Fruit fly (Drosophila melanogaster) S2 (cell line): ENCODE measurements around the gene CG12259.
"Not testable (repeated sequence)": the region's sequence is repeated elsewhere in the genome, so short reads cannot be mapped to it uniquely, and the experiment has no call there.

Source experiments
- CG8478 ChIP-seq: fragments of >200 bp; optimal IDR thresholded peaks from 2 replicates; lab custom pipeline; 2018
- CTCF ChIP-seq, 2 experiments: fragments of >200 bp; optimal IDR thresholded peaks; 2 replicates each; lab custom pipeline; 2018

DNA sequence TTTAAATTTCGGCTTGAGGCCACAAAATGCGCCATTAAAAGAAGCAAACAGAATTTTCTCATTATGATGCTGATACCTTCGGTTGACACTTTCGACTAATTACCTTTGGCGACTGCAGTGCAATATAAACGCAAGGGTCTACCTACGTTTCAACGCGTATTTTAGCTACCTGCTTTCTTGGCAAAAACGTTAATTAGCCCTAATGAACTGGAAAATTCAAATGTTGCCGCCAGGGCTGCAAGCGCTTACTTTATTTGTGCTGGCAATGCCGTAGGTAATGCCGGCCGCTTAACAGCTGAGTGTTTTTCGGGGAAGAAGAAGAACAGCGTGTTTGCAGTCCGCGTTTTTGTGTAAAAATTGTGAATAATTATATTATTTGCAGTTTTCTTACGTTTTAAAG, 42.2 kb upstream of the CG12259 start, which contains the start of the genes CG31131 and CG4849:
- TF ChIP-seq CG8478; CTCF (optimal IDR thresholded peaks at IDR 0.05; lab: Kevin White, UChicago): not testable (repeated sequence)
